Worm (Caenorhabditis elegans) whole organism, mixed stage, embryonic: ENCODE measurements around the gene mrpl-35.
A peak's percentile ranks its signal among the peaks of the same experiment; 100 is the strongest.

Source experiments
- M03D4.4 ChIP-seq: sonication (generic microtip); optimal IDR thresholded peaks from 2 replicates; lab custom pipeline; 2017; ENCODE audit warnings: mild to moderate bottlenecking, missing genetic modification characterization, missing compliant biosample characterization
- blmp-1 ChIP-seq: fragments of 150-350 bp; optimal IDR thresholded peaks from 2 replicates; lab custom pipeline; 2014; ENCODE audit warnings: missing biosample characterization, missing genetic modification characterization
- ceh-83 ChIP-seq: fragments of 200-800 bp; sonication (Bioruptor generic); optimal IDR thresholded peaks from 2 replicates; lab custom pipeline; 2018; ENCODE audit warnings: mild to moderate bottlenecking, missing genetic modification characterization, missing compliant biosample characterization
- ces-1 ChIP-seq: fragments of 150-350 bp; optimal IDR thresholded peaks from 2 replicates; lab custom pipeline; 2014; ENCODE audit warnings: missing biosample characterization, missing genetic modification reagents, missing genetic modification characterization
- cnd-1 ChIP-seq: fragments of 200-800 bp; sonication (Bioruptor generic); optimal IDR thresholded peaks from 2 replicates; lab custom pipeline; 2018; ENCODE audit warnings: mild to moderate bottlenecking, missing genetic modification characterization, missing compliant biosample characterization
- drap-1 ChIP-seq: fragments of 200-800 bp; sonication (Bioruptor generic); optimal IDR thresholded peaks from 3 replicates; lab custom pipeline; 2018; ENCODE audit warnings: mild to moderate bottlenecking, missing genetic modification characterization, missing compliant biosample characterization
- elt-3 ChIP-seq: fragments of 150-350 bp; optimal IDR thresholded peaks from 2 replicates; lab custom pipeline; 2014; ENCODE audit warnings: missing biosample characterization, missing genetic modification characterization
- flh-1 ChIP-seq: fragments of 200-800 bp; sonication (Bioruptor generic); optimal IDR thresholded peaks from 2 replicates; lab custom pipeline; 2018; ENCODE audit warnings: mild to moderate bottlenecking, missing genetic modification characterization, moderate library complexity, missing compliant biosample characterization
- ham-2 ChIP-seq: fragments of 200-800 bp; sonication (Bioruptor generic); optimal IDR thresholded peaks from 2 replicates; lab custom pipeline; 2018; ENCODE audit warnings: mild to moderate bottlenecking, missing genetic modification characterization, missing compliant biosample characterization
- hlh-1 ChIP-seq: fragments of 150-350 bp; optimal IDR thresholded peaks from 2 replicates; lab custom pipeline; 2014; ENCODE audit warnings: missing biosample characterization, missing genetic modification reagents, missing genetic modification characterization
- lin-13 ChIP-seq: fragments of 150-350 bp; optimal IDR thresholded peaks from 2 replicates; lab custom pipeline; 2014; ENCODE audit warnings: missing biosample characterization, missing genetic modification characterization
- lin-32 ChIP-seq: fragments of 200-800 bp; sonication (Bioruptor generic); optimal IDR thresholded peaks from 2 replicates; lab custom pipeline; 2018; ENCODE audit warnings: mild to moderate bottlenecking, missing genetic modification characterization, missing compliant biosample characterization
- lsy-2 ChIP-seq: fragments of 150-350 bp; optimal IDR thresholded peaks from 2 replicates; lab custom pipeline; 2014; ENCODE audit warnings: missing biosample characterization, missing genetic modification characterization
- mab-5 ChIP-seq: fragments of 150-350 bp; optimal IDR thresholded peaks from 2 replicates; lab custom pipeline; 2014; ENCODE audit warnings: missing biosample characterization, missing genetic modification characterization
- mep-1 ChIP-seq: fragments of 150-350 bp; optimal IDR thresholded peaks from 2 replicates; lab custom pipeline; 2017; ENCODE audit warnings: missing biosample characterization, missing genetic modification reagents, missing genetic modification characterization, inconsistent platforms
- mls-2 ChIP-seq: sonication (generic microtip); optimal IDR thresholded peaks from 2 replicates; lab custom pipeline; 2016; ENCODE audit warnings: mild to moderate bottlenecking, missing genetic modification characterization, moderate library complexity, missing compliant biosample characterization
- nhr-12 ChIP-seq: fragments of 150-350 bp; optimal IDR thresholded peaks from 2 replicates; lab custom pipeline; 2014; ENCODE audit warnings: missing biosample characterization, missing genetic modification characterization
- nhr-28 ChIP-seq: fragments of 150-350 bp; optimal IDR thresholded peaks from 2 replicates; lab custom pipeline; 2014; ENCODE audit warnings: missing biosample characterization, missing genetic modification characterization
- nhr-76 ChIP-seq: sonication (generic microtip); optimal IDR thresholded peaks from 2 replicates; lab custom pipeline; 2017; ENCODE audit warnings: missing biosample characterization, missing genetic modification characterization
- pha-4 ChIP-seq: fragments of 150-350 bp; optimal IDR thresholded peaks from 2 replicates; lab custom pipeline; 2018; ENCODE audit warnings: missing biosample characterization, missing genetic modification reagents, missing genetic modification characterization
- sem-2 ChIP-seq: fragments of 200-800 bp; sonication (Bioruptor generic); optimal IDR thresholded peaks from 2 replicates; lab custom pipeline; 2018; ENCODE audit warnings: mild to moderate bottlenecking, missing genetic modification characterization, missing compliant biosample characterization
- snpc-4 ChIP-seq: fragments of 150-350 bp; optimal IDR thresholded peaks from 2 replicates; lab custom pipeline; 2014; ENCODE audit warnings: missing biosample characterization, missing genetic modification characterization
- sptf-1 ChIP-seq: sonication (generic microtip); optimal IDR thresholded peaks from 2 replicates; lab custom pipeline; 2017; ENCODE audit warnings: mild to moderate bottlenecking, missing genetic modification characterization, moderate library complexity, missing compliant biosample characterization
- tbx-8 ChIP-seq: fragments of 200-800 bp; sonication (Bioruptor generic); optimal IDR thresholded peaks from 2 replicates; lab custom pipeline; 2018; ENCODE audit warnings: mild to moderate bottlenecking, missing genetic modification characterization, moderate library complexity, missing compliant biosample characterization
- unc-39 ChIP-seq: fragments of 150-350 bp; optimal IDR thresholded peaks from 2 replicates; lab custom pipeline; 2014; ENCODE audit warnings: missing biosample characterization, missing genetic modification characterization
- unc-62 ChIP-seq: fragments of 150-350 bp; optimal IDR thresholded peaks from 2 replicates; lab custom pipeline; 2014; ENCODE audit warnings: missing biosample characterization, missing genetic modification reagents, missing genetic modification characterization
- zip-8 ChIP-seq: fragments of 150-350 bp; optimal IDR thresholded peaks from 2 replicates; lab custom pipeline; 2014; ENCODE audit warnings: missing biosample characterization, missing genetic modification characterization
- ztf-11 ChIP-seq: fragments of 150-350 bp; optimal IDR thresholded peaks from 2 replicates; lab custom pipeline; 2014; ENCODE audit warnings: missing biosample characterization, missing genetic modification characterization

Gene mrpl-35

ce11 chrIII:3549750-3550149 is 39.7 kb downstream of the mrpl-35 start, which contains the start of gene C54C6.5:
C54C6.5 (minus strand) TSS chrIII:3549850.
- no peak for TF ChIP-seq ztf-11
- no peak for TF ChIP-seq blmp-1
- TF ChIP-seq mls-2 (tag; lab: Kevin White, UChicago), result no peak
- TF ChIP-seq lin-13 (tag; lab: Kevin White, UChicago), result no peak

- TF ChIP-seq nhr-12 (no peak), nhr-76 (tag; lab: Kevin White, UChicago) (no peak), cnd-1 (tag; lab: Kevin White, UChicago) (no peak), elt-3 (tag; lab: Kevin White, UChicago) (no peak), flh-1 (GFP tag; lab: Kevin White, UChicago) (no peak), unc-62 (no peak), pha-4 (tag; lab: Kevin White, UChicago) (no peak), mep-1 (no peak), lin-32 (no peak), ham-2 (no peak), M03D4.4 (tag; lab: Kevin White, UChicago) (no peak), lsy-2 (tag; lab: Kevin White, UChicago) (no peak), tbx-8 (GFP tag; lab: Kevin White, UChicago) (no peak), mab-5 (tag; lab: Kevin White, UChicago) (no peak), snpc-4 (tag; lab: Kevin White, UChicago) (no peak), ceh-83 (no peak), nhr-28 (no peak), hlh-1 (tag; lab: Kevin White, UChicago) (no peak), sem-2 (GFP tag; lab: Kevin White, UChicago) (no peak)
Measured at ce11 chrIII:3550364-3550763, 40.3 kb downstream of the mrpl-35 start.

DNA sequence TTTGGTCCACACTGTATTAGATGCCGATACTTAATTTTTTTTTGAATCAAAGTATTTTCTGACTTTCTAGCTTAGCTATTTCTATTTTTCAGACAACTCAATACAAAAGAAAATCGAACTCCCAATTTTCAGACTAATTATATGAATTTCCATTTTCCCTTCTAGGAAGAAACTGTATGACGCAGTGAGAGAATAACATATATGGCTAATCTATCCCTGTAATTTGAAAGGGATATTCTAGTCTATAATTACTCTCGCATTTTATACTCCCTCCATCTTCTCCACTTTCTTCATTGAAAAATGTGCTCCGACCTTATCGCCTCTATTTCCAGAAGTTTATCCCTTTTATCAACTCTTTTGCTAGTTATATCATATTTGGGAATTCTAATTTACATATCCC is 43.3 kb downstream of the mrpl-35 start, which contains the start of gene C54C6.4:
TSS of gene C54C6.4 (plus strand) at position 301 of the 400 bp plus-strand sequence.
- TF ChIP-seq nhr-12, result no peak
- no peak for TF ChIP-seq flh-1 (GFP tag; lab: Kevin White, UChicago)
- no peak for TF ChIP-seq unc-39 (tag; lab: Kevin White, UChicago)
- no peak for TF ChIP-seq tbx-8 (GFP tag; lab: Kevin White, UChicago)
- TF ChIP-seq pha-4 (tag; lab: Kevin White, UChicago), result no peak
- no peak for TF ChIP-seq ham-2
- no peak for TF ChIP-seq drap-1 (GFP tag; lab: Kevin White, UChicago)
- TF ChIP-seq M03D4.4 (tag; lab: Kevin White, UChicago), result no peak
- no peak for TF ChIP-seq zip-8 (tag; lab: Kevin White, UChicago)
- TF ChIP-seq elt-3 (tag; lab: Kevin White, UChicago), result no peak
- TF ChIP-seq sptf-1, result no peak
- TF ChIP-seq blmp-1, result no peak
- no peak for TF ChIP-seq snpc-4 (tag; lab: Kevin White, UChicago)

- TF ChIP-seq ces-1 (GFP tag; lab: Kevin White, UChicago) (peak; percentile 9), M03D4.4 (tag; lab: Kevin White, UChicago) (no peak)
Measured at ce11 chrIII:3560235-3560634, 50.2 kb downstream of the mrpl-35 start.
